Fruit fly (Drosophila melanogaster) whole organism, wandering third instar larva: ENCODE results near the gene Sf3a2.

Experiments
- CG32264 ChIP-seq: fragments of 200-800 bp; sonication (Bioruptor generic); optimal IDR thresholded peaks from 2 replicates; lab custom pipeline; 2016; ENCODE audit warnings: missing biosample characterization, missing genetic modification characterization
- CG9705 ChIP-seq: fragments of 200-800 bp; sonication (Bioruptor generic); optimal IDR thresholded peaks from 2 replicates; lab custom pipeline; 2018; ENCODE audit warnings: missing biosample characterization, mild to moderate bottlenecking, missing genetic modification characterization
- CrebA ChIP-seq: fragments of 200-800 bp; sonication (Bioruptor generic); optimal IDR thresholded peaks from 2 replicates; lab custom pipeline; 2016; ENCODE audit warnings: missing biosample characterization, mild to moderate bottlenecking, missing genetic modification characterization, borderline replicate concordance
- Dfd ChIP-seq: fragments of >200 bp; optimal IDR thresholded peaks from 2 replicates; lab custom pipeline; 2017; ENCODE audit warnings: missing biosample characterization, missing genetic modification characterization
- Dif ChIP-seq: fragments of 200-275, 200-300 bp; sonication (Bioruptor generic); optimal IDR thresholded peaks from 2 replicates; lab custom pipeline; 2018; ENCODE audit warnings: missing biosample characterization, missing genetic modification characterization; ENCODE audit not compliant: partially characterized antibody
- HLH106 ChIP-seq: fragments of 200-800 bp; optimal IDR thresholded peaks from 3 replicates; lab custom pipeline; 2019; ENCODE audit warnings: missing biosample characterization, mild to moderate bottlenecking, missing genetic modification characterization, moderate library complexity
- Hr83 ChIP-seq: fragments of 200-300 bp; sonication (Bioruptor generic); optimal IDR thresholded peaks from 2 replicates; lab custom pipeline; 2016; ENCODE audit warnings: missing biosample characterization, mild to moderate bottlenecking, missing genetic modification characterization, moderate library complexity; ENCODE audit not compliant: poor library complexity, severe bottlenecking
- Mio ChIP-seq: sonication (Bioruptor generic); optimal IDR thresholded peaks from 2 replicates; lab custom pipeline; 2016; ENCODE audit warnings: missing biosample characterization, missing genetic modification characterization
- Myc ChIP-seq: fragments of >200 bp; optimal IDR thresholded peaks from 2 replicates; lab custom pipeline; 2017
- N ChIP-seq: fragments of >200 bp; optimal IDR thresholded peaks from 2 replicates; lab custom pipeline; 2018; ENCODE audit warnings: missing biosample characterization, missing external identifiers, missing genetic modification characterization
- OdsH ChIP-seq: fragments of 200-800 bp; sonication (Bioruptor generic); optimal IDR thresholded peaks from 2 replicates; lab custom pipeline; 2016; ENCODE audit warnings: missing biosample characterization, mild to moderate bottlenecking, missing genetic modification characterization
- Rel ChIP-seq, 2 experiments: fragments of 200-800 bp; sonication (Bioruptor generic) in 1 of 2; optimal IDR thresholded peaks; 2 replicates in 1 of 2; 3 replicates in 1 of 2; lab custom pipeline; 2016 to 2019; ENCODE audit warnings: mild to moderate bottlenecking in 2 of 2, missing biosample characterization in 2 of 2, missing genetic modification characterization in 2 of 2, moderate library complexity in 1 of 2
- Sp1 ChIP-seq: fragments of 200-800 bp; sonication (Bioruptor generic); optimal IDR thresholded peaks from 3 replicates; lab custom pipeline; 2019; ENCODE audit warnings: missing biosample characterization, mild to moderate bottlenecking, missing genetic modification characterization, moderate library complexity
- Vsx2 ChIP-seq: fragments of 200-300, 225-300 bp; sonication (Bioruptor generic); optimal IDR thresholded peaks from 2 replicates; lab custom pipeline; 2018; ENCODE audit warnings: missing biosample characterization, missing genetic modification characterization; ENCODE audit not compliant: partially characterized antibody
- brk ChIP-seq: fragments of 200-800 bp; sonication (Bioruptor generic); optimal IDR thresholded peaks from 2 replicates; lab custom pipeline; 2016; ENCODE audit warnings: missing biosample characterization, mild to moderate bottlenecking, missing genetic modification characterization
- dl ChIP-seq, 2 experiments: fragments of 175-275, 200-275 bp in 1 of 2; fragments of 200-275 bp in 1 of 2; sonication (Bioruptor generic); optimal IDR thresholded peaks; lab custom pipeline; 2018; ENCODE audit warnings: mild to moderate bottlenecking in 2 of 2, missing biosample characterization in 2 of 2, missing genetic modification characterization in 2 of 2, moderate library complexity in 2 of 2; ENCODE audit not compliant: partially characterized antibody in 2 of 2, insufficient read depth in 1 of 2
- dmrt93B ChIP-seq: fragments of 200-800 bp; sonication (Bioruptor generic); optimal IDR thresholded peaks from 2 replicates; lab custom pipeline; 2018; ENCODE audit warnings: missing biosample characterization, mild to moderate bottlenecking, missing genetic modification characterization
- ey ChIP-seq: fragments of 200-800 bp; sonication (Bioruptor generic); optimal IDR thresholded peaks from 2 replicates; lab custom pipeline; 2016; ENCODE audit warnings: missing biosample characterization, missing genetic modification characterization
- foxo ChIP-seq, 2 experiments: fragments of 200-800 bp; sonication (Bioruptor generic); optimal IDR thresholded peaks; 2 replicates in 1 of 2; 3 replicates in 1 of 2; lab custom pipeline; 2016 to 2017; ENCODE audit warnings: missing biosample characterization in 2 of 2, missing genetic modification characterization in 2 of 2
- fru ChIP-seq: fragments of 200-800 bp; sonication (Bioruptor generic); optimal IDR thresholded peaks from 3 replicates; lab custom pipeline; 2016; ENCODE audit warnings: missing biosample characterization, mild to moderate bottlenecking, missing genetic modification characterization
- h ChIP-seq: fragments of 200-800 bp; sonication (Bioruptor generic); optimal IDR thresholded peaks from 3 replicates; lab custom pipeline; 2016; ENCODE audit warnings: missing biosample characterization, mild to moderate bottlenecking, missing genetic modification characterization
- jim ChIP-seq: fragments of 175-275, 200-325 bp; sonication (Bioruptor generic); optimal IDR thresholded peaks from 2 replicates; lab custom pipeline; 2016; ENCODE audit warnings: missing biosample characterization, mild to moderate bottlenecking, missing genetic modification characterization
- lola ChIP-seq: fragments of >200 bp; optimal IDR thresholded peaks from 2 replicates; lab custom pipeline; 2017; ENCODE audit warnings: missing biosample characterization, missing genetic modification characterization
- psq ChIP-seq: fragments of 200-800 bp; sonication (Bioruptor generic); optimal IDR thresholded peaks from 3 replicates; lab custom pipeline; 2017; ENCODE audit warnings: missing biosample characterization, mild to moderate bottlenecking, missing genetic modification characterization, moderate library complexity
- rgr ChIP-seq: fragments of 200-800 bp; sonication (Bioruptor generic); optimal IDR thresholded peaks from 3 replicates; lab custom pipeline; 2016; ENCODE audit warnings: missing biosample characterization, mild to moderate bottlenecking, missing genetic modification characterization
- sage ChIP-seq: fragments of 200-800 bp; sonication (Bioruptor generic); optimal IDR thresholded peaks from 2 replicates; lab custom pipeline; 2016; ENCODE audit warnings: missing biosample characterization, mild to moderate bottlenecking, missing genetic modification characterization
- sv ChIP-seq: fragments of 200-800 bp; sonication (Bioruptor generic); optimal IDR thresholded peaks from 3 replicates; lab custom pipeline; 2016; ENCODE audit warnings: missing biosample characterization, missing genetic modification characterization
- tai ChIP-seq: sonication (Bioruptor generic); optimal IDR thresholded peaks from 2 replicates; lab custom pipeline; 2016; ENCODE audit warnings: missing biosample characterization, missing genetic modification characterization
- usp ChIP-seq: fragments of >200 bp; optimal IDR thresholded peaks from 2 replicates; lab custom pipeline; 2017; ENCODE audit warnings: missing biosample characterization, missing genetic modification characterization
- woc ChIP-seq: sonication (Bioruptor generic); optimal IDR thresholded peaks from 2 replicates; lab custom pipeline; 2016; ENCODE audit warnings: missing biosample characterization, mild to moderate bottlenecking, missing genetic modification characterization

The Sf3a2 gene

dm6 chr3L:12841459-12841858 is 27.6 kb upstream of the Sf3a2 start:
- TF ChIP-seq Dif (GFP tag; lab: Kevin White, UChicago) (no peak), Mio (GFP tag; lab: Kevin White, UChicago) (no peak), dmrt93B (no peak), Rel (GFP tag; optimal IDR thresholded peaks at IDR 0.05; lab: Kevin White, UChicago) (no peak), Rel (tag; optimal IDR thresholded peaks at IDR 0.05; lab: Kevin White, UChicago) (no peak), HLH106 (tag; lab: Kevin White, UChicago) (no peak), jim (no peak), Sp1 (GFP tag; lab: Kevin White, UChicago) (no peak), Myc (lab: Kevin White, UChicago) (no peak), brk (no peak), usp (GFP tag; lab: Kevin White, UChicago) (no peak), CG9705 (no peak), CG32264 (GFP tag; lab: Kevin White, UChicago) (no peak), sv (no peak), Vsx2 (GFP tag; lab: Kevin White, UChicago) (no peak), rgr (no peak), woc (no peak), CrebA (no peak), sage (no peak), psq (GFP tag; lab: Kevin White, UChicago) (no peak)

dm6 chr3L:12839882-12840281 is 26.1 kb upstream of the Sf3a2 start:
- no peak for TF ChIP-seq sv

- TF ChIP-seq tai (no peak), Rel (GFP tag; optimal IDR thresholded peaks at IDR 0.05; lab: Kevin White, UChicago) (no peak), Rel (tag; optimal IDR thresholded peaks at IDR 0.05; lab: Kevin White, UChicago) (peak; percentile 38)
- TF ChIP-seq, all 38 proteins: peak for 1
These were observed 23.4 kb upstream of the Sf3a2 start for dm6 chr3L:12837196-12837720.

dm6 chr3L:12835511-12836479 is 22.0 kb upstream of the Sf3a2 start:
- TF ChIP-seq Rel (GFP tag; optimal IDR thresholded peaks at IDR 0.05; lab: Kevin White, UChicago): no peak
- peak; percentile 28 for TF ChIP-seq Rel (tag; optimal IDR thresholded peaks at IDR 0.05; lab: Kevin White, UChicago)
- TF ChIP-seq Myc (lab: Kevin White, UChicago): peak; percentile 67
- TF ChIP-seq CrebA: no peak
- no peak for TF ChIP-seq Mio (GFP tag; lab: Kevin White, UChicago)
- TF ChIP-seq tai: no peak
- TF ChIP-seq rgr: peak; percentile 18

dm6 chr3L:12834526-12835213 is 20.9 kb upstream of the Sf3a2 start:
- TF ChIP-seq CrebA (no peak), N (GFP tag; lab: Kevin White, UChicago) (no peak), ey (GFP tag; lab: Kevin White, UChicago) (no peak), foxo (GFP tag; optimal IDR thresholded peaks at IDR 0.05; lab: Kevin White, UChicago) (no peak), sv (no peak), brk (no peak), Dfd (GFP tag; lab: Kevin White, UChicago) (no peak), OdsH (GFP tag; lab: Kevin White, UChicago) (no peak), rgr (no peak), h (no peak), lola (GFP tag; lab: Kevin White, UChicago) (no peak), Hr83 (GFP tag; lab: Kevin White, UChicago) (no peak), dl (GFP tag; optimal IDR thresholded peaks at IDR 0.05; lab: Kevin White, UChicago; ENCODE audit: insufficient read depth in 1 of 2, partially characterized antibody in 2 of 2) (no peak), fru (GFP tag; lab: Kevin White, UChicago) (no peak)
- TF ChIP-seq, all 38 proteins: peak for 0
